Worm (Caenorhabditis elegans) whole organism, L1 larva: ENCODE data around the gene nog-1.

Source experiments
- F16B12.6 ChIP-seq: fragments of 150-350 bp; optimal IDR thresholded peaks from 2 replicates; lab custom pipeline; 2014; ENCODE audit warnings: missing biosample characterization, missing genetic modification characterization
- blmp-1 ChIP-seq: fragments of 150-350 bp; optimal IDR thresholded peaks from 2 replicates; lab custom pipeline; 2014; ENCODE audit warnings: missing biosample characterization, missing genetic modification characterization
- ceh-63 ChIP-seq: fragments of 200-800 bp; sonication (Bioruptor generic); optimal IDR thresholded peaks from 2 replicates; lab custom pipeline; 2018; ENCODE audit warnings: mild to moderate bottlenecking, missing genetic modification characterization, missing compliant biosample characterization
- ceh-82 ChIP-seq, 3 experiments: fragments of 150-350 bp in 1 of 3; sonication (generic microtip) in 2 of 3; optimal IDR thresholded peaks; 2 replicates each; lab custom pipeline; 2014 to 2017; ENCODE audit warnings: missing biosample characterization in 3 of 3, missing genetic modification characterization in 3 of 3
- ceh-88 ChIP-seq: fragments of 200-800 bp; sonication (Bioruptor generic); IDR thresholded peaks from 2 replicates; pipeline ENCODE4 v1.3.6; 2022; ENCODE audit warnings: missing genetic modification characterization, missing compliant biosample characterization
- dpl-1 ChIP-seq, 3 experiments: fragments of 150-350 bp in 2 of 3; sonication (generic microtip) in 1 of 3; optimal IDR thresholded peaks; 2 replicates each; lab custom pipeline; 2014 to 2017; ENCODE audit warnings: missing biosample characterization in 3 of 3, missing genetic modification characterization in 3 of 3, missing genetic modification reagents in 3 of 3
- efl-1 ChIP-seq, 4 experiments: fragments of 150-350 bp; optimal IDR thresholded peaks in 3 of 4; peaks in 1 of 4; 1 replicate in 1 of 4; 2 replicates in 3 of 4; lab custom pipeline; 2014; ENCODE audit warnings: missing biosample characterization in 2 of 4, missing genetic modification characterization in 2 of 4, missing genetic modification reagents in 2 of 4
- efl-3 ChIP-seq: fragments of 200-800 bp; sonication (Bioruptor generic); optimal IDR thresholded peaks from 2 replicates; lab custom pipeline; 2018; ENCODE audit warnings: mild to moderate bottlenecking, missing genetic modification characterization, missing compliant biosample characterization
- egl-13 ChIP-seq: sonication (generic microtip); optimal IDR thresholded peaks from 2 replicates; lab custom pipeline; 2016; ENCODE audit warnings: missing genotype, missing genetic modification reagents, missing genetic modification characterization, missing compliant biosample characterization
- egl-27 ChIP-seq, 2 experiments: fragments of 150-350 bp in 1 of 2; sonication (generic microtip); optimal IDR thresholded peaks; 3 replicates each; lab custom pipeline; 2017 to 2018; ENCODE audit warnings: missing biosample characterization in 2 of 2, missing genetic modification characterization in 2 of 2, missing genetic modification reagents in 2 of 2
- elt-3 ChIP-seq, 6 experiments: fragments of 150-350 bp in 1 of 6; sonication (generic microtip); optimal IDR thresholded peaks; 2 replicates each; lab custom pipeline; 2017 to 2018; ENCODE audit warnings: missing biosample characterization in 6 of 6, missing genetic modification characterization in 6 of 6, inconsistent platforms in 1 of 6
- ets-5 ChIP-seq: fragments of 200-800 bp; sonication (Bioruptor generic); IDR thresholded peaks from 2 replicates; pipeline ENCODE4 v1.3.6; 2022; ENCODE audit warnings: missing genetic modification characterization, missing compliant biosample characterization
- fkh-10 ChIP-seq: sonication (generic microtip); optimal IDR thresholded peaks from 2 replicates; lab custom pipeline; 2017; ENCODE audit warnings: missing biosample characterization, missing genetic modification reagents, missing genetic modification characterization
- fkh-4 ChIP-seq: sonication (generic microtip); optimal IDR thresholded peaks from 2 replicates; lab custom pipeline; 2016; ENCODE audit warnings: missing compliant biosample characterization, missing genetic modification characterization, borderline replicate concordance
- fkh-8 ChIP-seq: sonication (generic microtip); optimal IDR thresholded peaks from 2 replicates; lab custom pipeline; 2016; ENCODE audit warnings: mild to moderate bottlenecking, missing genetic modification characterization, missing compliant biosample characterization
- lin-13 ChIP-seq: fragments of 150-350 bp; optimal IDR thresholded peaks from 2 replicates; lab custom pipeline; 2014; ENCODE audit warnings: missing biosample characterization, missing genetic modification reagents, missing genetic modification characterization
- lin-15B ChIP-seq: fragments of 150-350 bp; sonication (generic microtip); optimal IDR thresholded peaks from 3 replicates; lab custom pipeline; 2014; ENCODE audit warnings: missing biosample characterization, missing genetic modification characterization
- lin-35 ChIP-seq, 2 experiments: fragments of 150-350 bp; optimal IDR thresholded peaks; 2 replicates each; lab custom pipeline; 2014; ENCODE audit warnings: missing biosample characterization in 2 of 2, missing genetic modification characterization in 2 of 2, missing genetic modification reagents in 2 of 2
- lsy-2 ChIP-seq, 2 experiments: fragments of 150-350 bp; optimal IDR thresholded peaks; 2 replicates each; lab custom pipeline; 2014; ENCODE audit warnings: missing biosample characterization in 2 of 2, missing genetic modification characterization in 2 of 2
- mab-9 ChIP-seq: fragments of 200-800 bp; sonication (Bioruptor generic); IDR thresholded peaks from 2 replicates; pipeline ENCODE4 v1.3.6; 2022; ENCODE audit warnings: missing genetic modification reagents, missing genetic modification characterization, missing compliant biosample characterization
- mef-2 ChIP-seq: fragments of 150-350 bp; optimal IDR thresholded peaks from 2 replicates; lab custom pipeline; 2014; ENCODE audit warnings: missing biosample characterization, missing genetic modification characterization
- mep-1 ChIP-seq: fragments of 150-350 bp; optimal IDR thresholded peaks from 2 replicates; lab custom pipeline; 2014; ENCODE audit warnings: missing biosample characterization, missing genetic modification characterization
- nhr-12 ChIP-seq: sonication (generic microtip); optimal IDR thresholded peaks from 2 replicates; lab custom pipeline; 2017; ENCODE audit warnings: missing biosample characterization, missing genetic modification characterization
- nhr-20 ChIP-seq: sonication (generic microtip); optimal IDR thresholded peaks from 2 replicates; lab custom pipeline; 2016; ENCODE audit warnings: mild to moderate bottlenecking, missing genetic modification characterization, missing compliant biosample characterization
- nhr-237 ChIP-seq: fragments of 150-350 bp; optimal IDR thresholded peaks from 2 replicates; lab custom pipeline; 2014; ENCODE audit warnings: missing biosample characterization, missing genetic modification characterization
- nhr-84 ChIP-seq: sonication (generic microtip); optimal IDR thresholded peaks from 2 replicates; lab custom pipeline; 2017; ENCODE audit warnings: missing biosample characterization, missing genetic modification characterization
- nhr-90 ChIP-seq: sonication (generic microtip); optimal IDR thresholded peaks from 2 replicates; lab custom pipeline; 2016; ENCODE audit warnings: mild to moderate bottlenecking, missing genetic modification characterization, missing compliant biosample characterization; ENCODE audit not compliant: poor library complexity
- pax-3 ChIP-seq: fragments of 200-800 bp; sonication (Bioruptor generic); optimal IDR thresholded peaks from 2 replicates; lab custom pipeline; 2018; ENCODE audit warnings: mild to moderate bottlenecking, missing genetic modification characterization, moderate library complexity, missing compliant biosample characterization
- pqm-1 ChIP-seq: sonication (generic microtip); optimal IDR thresholded peaks from 3 replicates; lab custom pipeline; 2017; ENCODE audit warnings: missing biosample characterization, missing genetic modification characterization
- rnt-1 ChIP-seq: sonication (generic microtip); optimal IDR thresholded peaks from 2 replicates; lab custom pipeline; 2016; ENCODE audit warnings: mild to moderate bottlenecking, missing genetic modification characterization, moderate library complexity, missing compliant biosample characterization
- skn-1 ChIP-seq: fragments of 150-350 bp; optimal IDR thresholded peaks from 2 replicates; lab custom pipeline; 2014; ENCODE audit warnings: missing biosample characterization, missing genetic modification characterization
- snpc-4 ChIP-seq: fragments of 150-350 bp; optimal IDR thresholded peaks from 2 replicates; lab custom pipeline; 2014; ENCODE audit warnings: missing biosample characterization, missing genetic modification characterization
- snu-23 ChIP-seq: sonication (generic microtip); optimal IDR thresholded peaks from 2 replicates; lab custom pipeline; 2016; ENCODE audit warnings: missing genetic modification characterization, missing compliant biosample characterization
- sox-4 ChIP-seq: sonication (generic microtip); optimal IDR thresholded peaks from 2 replicates; lab custom pipeline; 2016; ENCODE audit warnings: missing genetic modification characterization, missing compliant biosample characterization
- sptf-1 ChIP-seq: fragments of 150-350 bp; optimal IDR thresholded peaks from 2 replicates; lab custom pipeline; 2014; ENCODE audit warnings: missing biosample characterization, missing genetic modification characterization
- sup-37 ChIP-seq: fragments of 200-800 bp; sonication (Bioruptor generic); optimal IDR thresholded peaks from 2 replicates; lab custom pipeline; 2018; ENCODE audit warnings: mild to moderate bottlenecking, missing genetic modification characterization, missing compliant biosample characterization
- swsn-7 ChIP-seq: sonication (generic microtip); optimal IDR thresholded peaks from 2 replicates; lab custom pipeline; 2016; ENCODE audit warnings: missing genetic modification characterization, missing compliant biosample characterization
- tlp-1 ChIP-seq: fragments of 150-350 bp; optimal IDR thresholded peaks from 2 replicates; lab custom pipeline; 2014; ENCODE audit warnings: missing biosample characterization, missing genetic modification characterization
- unc-130 ChIP-seq: fragments of 150-350 bp; optimal IDR thresholded peaks from 2 replicates; lab custom pipeline; 2017; ENCODE audit warnings: missing biosample characterization, missing genetic modification characterization, inconsistent platforms
- unc-30 ChIP-seq: sonication (generic microtip); optimal IDR thresholded peaks from 2 replicates; lab custom pipeline; 2017; ENCODE audit warnings: missing biosample characterization, missing genetic modification characterization
- unc-62 ChIP-seq: fragments of 150-350 bp; optimal IDR thresholded peaks from 2 replicates; lab custom pipeline; 2014; ENCODE audit warnings: missing biosample characterization, missing genetic modification reagents, missing genetic modification characterization
- unc-98 ChIP-seq: fragments of 200-800 bp; sonication (Bioruptor generic); IDR thresholded peaks from 2 replicates; pipeline ENCODE4 v1.3.6; 2022; ENCODE audit warnings: missing genetic modification characterization, missing compliant biosample characterization
- vab-15 ChIP-seq: sonication (generic microtip); optimal IDR thresholded peaks from 2 replicates; lab custom pipeline; 2017; ENCODE audit warnings: missing genotype, mild to moderate bottlenecking, missing genetic modification characterization, missing compliant biosample characterization
- ztf-11 ChIP-seq, 2 experiments: sonication (generic microtip); optimal IDR thresholded peaks; 2 replicates each; lab custom pipeline; 2016 to 2017; ENCODE audit warnings: missing genetic modification characterization in 2 of 2, missing biosample characterization in 1 of 2, missing compliant biosample characterization in 1 of 2

The nog-1 gene

DNA sequence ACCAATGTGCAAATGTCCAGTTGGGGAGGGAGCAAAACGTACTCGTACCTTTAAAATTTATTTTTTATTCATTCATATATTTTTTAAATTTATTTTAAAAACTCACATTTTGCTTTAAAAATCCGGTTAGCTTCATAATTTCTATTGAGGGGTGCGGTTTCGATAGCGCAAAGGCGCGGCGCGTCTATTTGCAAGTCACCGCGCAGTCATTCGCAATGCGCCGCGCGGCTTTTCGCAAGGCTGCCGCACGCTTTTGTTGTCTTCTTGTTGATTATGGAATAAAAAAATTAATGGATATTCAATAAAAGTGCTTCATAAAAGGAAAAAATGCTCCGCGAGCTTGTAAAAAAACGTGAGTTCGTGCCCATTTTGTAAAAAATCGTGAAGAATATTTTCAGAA is 3.4 kb upstream of the nog-1 start, which contains the start of the genes ears-2 and uncp-18 (continued):
- TF ChIP-seq fkh-10 (GFP tag; lab: Kevin White, UChicago) (peak; percentile 78), dpl-1 (GFP tag; optimal IDR thresholded peaks at IDR 0.05; lab: Kevin White, UChicago) (peak; percentile 66 to 73 (median 71)), skn-1 (tag; lab: Kevin White, UChicago) (peak; percentile 95), mef-2 (tag; lab: Kevin White, UChicago) (peak; percentile 54), pax-3 (tag; lab: Kevin White, UChicago) (peak; percentile 89), ceh-88 (peak; percentile 65), nhr-90 (tag; lab: Kevin White, UChicago) (peak; percentile 95), nhr-12 (tag; lab: Kevin White, UChicago) (no peak), unc-130 (tag; lab: Kevin White, UChicago) (peak; percentile 97), egl-27 (tag; optimal IDR thresholded peaks at IDR 0.05; lab: Kevin White, UChicago) (peak in 1 of 2 experiments; percentile 63), lin-15B (tag; lab: Kevin White, UChicago) (peak; percentile 63), efl-1 (optimal IDR thresholded peaks at IDR 0.05; lab: Kevin White, UChicago) (peak; percentile 80 to 81), efl-1 (GFP tag; optimal IDR thresholded peaks at IDR 0.05 in 1 of 2; lab: Kevin White, UChicago) (peak; percentile 69 to 98), ceh-82 (tag; optimal IDR thresholded peaks at IDR 0.05; lab: Kevin White, UChicago) (peak; percentile 89 to 95 (median 92)), unc-62 (GFP tag; lab: Kevin White, UChicago) (no peak), tlp-1 (tag; lab: Kevin White, UChicago) (no peak), ztf-11 (tag; optimal IDR thresholded peaks at IDR 0.05; lab: Kevin White, UChicago) (peak in 1 of 2 experiments; percentile 96), swsn-7 (tag; lab: Kevin White, UChicago) (peak; percentile 95), egl-13 (peak; percentile 84), mab-9 (GFP tag; lab: Robert Waterston, UW) (peak; percentile 64; the same call in 1 of the 2 replicates), elt-3 (tag; optimal IDR thresholded peaks at IDR 0.05; lab: Kevin White, UChicago) (peak in 2 of 6 experiments; percentile 57 to 89), blmp-1 (tag; lab: Kevin White, UChicago) (peak; percentile 77), lsy-2 (tag; optimal IDR thresholded peaks at IDR 0.05; lab: Kevin White, UChicago) (peak; percentile 94), rnt-1 (tag; lab: Kevin White, UChicago) (peak; percentile 97), F16B12.6 (tag; lab: Kevin White, UChicago) (peak; percentile 67), ceh-63 (GFP tag; lab: Kevin White, UChicago) (no peak), snu-23 (GFP tag; lab: Kevin White, UChicago) (peak; percentile 94), snpc-4 (tag; lab: Kevin White, UChicago) (peak; percentile 83), sox-4 (tag; lab: Kevin White, UChicago) (peak; percentile 90), lin-35 (GFP tag; optimal IDR thresholded peaks at IDR 0.05; lab: Kevin White, UChicago) (peak; percentile 73 to 80), nhr-20 (peak; percentile 92), unc-98 (peak; percentile 26; the same call in 1 of the 2 replicates), sptf-1 (tag; lab: Kevin White, UChicago) (no peak), sup-37 (peak; percentile 70), nhr-237 (tag; lab: Kevin White, UChicago) (peak; percentile 41), lin-13 (peak; percentile 83), pqm-1 (tag; lab: Kevin White, UChicago) (no peak), mep-1 (tag; lab: Kevin White, UChicago) (peak; percentile 87), fkh-4 (peak; percentile 56), ets-5 (no peak), fkh-8 (tag; lab: Kevin White, UChicago) (peak; percentile 86), efl-3 (GFP tag; lab: Kevin White, UChicago) (peak; percentile 76), vab-15 (tag; lab: Kevin White, UChicago) (peak; percentile 87), unc-30 (tag; lab: Kevin White, UChicago) (no peak), nhr-84 (tag; lab: Kevin White, UChicago) (no peak)
- TF ChIP-seq, all 84 proteins: peak for 64
